Worm (Caenorhabditis elegans) whole organism, L1 larva: ENCODE measurements around the gene cut-4.

Experiments
- C16A3.4 ChIP-seq: fragments of 150-350 bp; optimal IDR thresholded peaks from 2 replicates; lab custom pipeline; 2014; ENCODE audit warnings: missing biosample characterization, missing genetic modification characterization
- F16B12.6 ChIP-seq: fragments of 150-350 bp; optimal IDR thresholded peaks from 2 replicates; lab custom pipeline; 2014; ENCODE audit warnings: missing biosample characterization, missing genetic modification characterization
- aha-1 ChIP-seq: fragments of 150-350 bp; optimal IDR thresholded peaks from 2 replicates; lab custom pipeline; 2014; ENCODE audit warnings: missing biosample characterization, missing genetic modification characterization
- aly-2 ChIP-seq: fragments of 150-350 bp; optimal IDR thresholded peaks from 2 replicates; lab custom pipeline; 2014; ENCODE audit warnings: missing biosample characterization, missing genetic modification characterization
- blmp-1 ChIP-seq: fragments of 150-350 bp; optimal IDR thresholded peaks from 2 replicates; lab custom pipeline; 2014; ENCODE audit warnings: missing biosample characterization, missing genetic modification characterization
- ceh-63 ChIP-seq: fragments of 200-800 bp; sonication (Bioruptor generic); optimal IDR thresholded peaks from 2 replicates; lab custom pipeline; 2018; ENCODE audit warnings: mild to moderate bottlenecking, missing genetic modification characterization, missing compliant biosample characterization
- ceh-8 ChIP-seq: fragments of 200-800 bp; sonication (Bioruptor generic); optimal IDR thresholded peaks from 2 replicates; lab custom pipeline; 2018; ENCODE audit warnings: mild to moderate bottlenecking, missing genetic modification characterization, moderate library complexity, missing compliant biosample characterization
- ceh-82 ChIP-seq, 3 experiments: fragments of 150-350 bp in 1 of 3; sonication (generic microtip) in 2 of 3; optimal IDR thresholded peaks; 2 replicates each; lab custom pipeline; 2014 to 2017; ENCODE audit warnings: missing biosample characterization in 3 of 3, missing genetic modification characterization in 3 of 3
- ceh-90 ChIP-seq: sonication (generic microtip); optimal IDR thresholded peaks from 2 replicates; lab custom pipeline; 2016; ENCODE audit warnings: missing genetic modification characterization, missing compliant biosample characterization
- dsc-1 ChIP-seq: sonication (generic microtip); optimal IDR thresholded peaks from 2 replicates; lab custom pipeline; 2016; ENCODE audit warnings: mild to moderate bottlenecking, missing genetic modification characterization, missing compliant biosample characterization
- egl-13 ChIP-seq: sonication (generic microtip); optimal IDR thresholded peaks from 2 replicates; lab custom pipeline; 2016; ENCODE audit warnings: missing genotype, missing genetic modification reagents, missing genetic modification characterization, missing compliant biosample characterization
- elt-3 ChIP-seq, 6 experiments: fragments of 150-350 bp in 1 of 6; sonication (generic microtip); optimal IDR thresholded peaks; 2 replicates each; lab custom pipeline; 2017 to 2018; ENCODE audit warnings: missing biosample characterization in 6 of 6, missing genetic modification characterization in 6 of 6, inconsistent platforms in 1 of 6
- fkh-10 ChIP-seq: sonication (generic microtip); optimal IDR thresholded peaks from 2 replicates; lab custom pipeline; 2017; ENCODE audit warnings: missing biosample characterization, missing genetic modification reagents, missing genetic modification characterization
- fkh-4 ChIP-seq: sonication (generic microtip); optimal IDR thresholded peaks from 2 replicates; lab custom pipeline; 2016; ENCODE audit warnings: missing compliant biosample characterization, missing genetic modification characterization, borderline replicate concordance
- fkh-8 ChIP-seq: sonication (generic microtip); optimal IDR thresholded peaks from 2 replicates; lab custom pipeline; 2016; ENCODE audit warnings: mild to moderate bottlenecking, missing genetic modification characterization, missing compliant biosample characterization
- fos-1 ChIP-seq: fragments of 150-350 bp; optimal IDR thresholded peaks from 2 replicates; lab custom pipeline; 2014; ENCODE audit warnings: missing biosample characterization, missing genetic modification characterization
- grh-1 ChIP-seq: fragments of 200-800 bp; sonication (Bioruptor generic); IDR thresholded peaks from 2 replicates; pipeline ENCODE4 v1.3.6; 2022; ENCODE audit warnings: missing genetic modification reagents, missing genetic modification characterization, missing compliant biosample characterization
- hlh-17 ChIP-seq: fragments of 200-800 bp; sonication (Bioruptor generic); optimal IDR thresholded peaks from 2 replicates; lab custom pipeline; 2018; ENCODE audit warnings: missing genetic modification characterization, mild to moderate bottlenecking, missing compliant biosample characterization, moderate library complexity, borderline replicate concordance
- hpl-2 ChIP-seq: fragments of 150-350 bp; optimal IDR thresholded peaks from 2 replicates; lab custom pipeline; 2014; ENCODE audit warnings: missing biosample characterization, missing genetic modification reagents, missing genetic modification characterization
- irx-1 ChIP-seq: sonication (generic microtip); optimal IDR thresholded peaks from 2 replicates; lab custom pipeline; 2016; ENCODE audit warnings: missing genetic modification characterization, missing compliant biosample characterization
- jun-1 ChIP-seq: fragments of 150-350 bp; optimal IDR thresholded peaks from 2 replicates; lab custom pipeline; 2014; ENCODE audit warnings: missing biosample characterization, missing genetic modification reagents, missing genetic modification characterization
- lin-13 ChIP-seq: fragments of 150-350 bp; optimal IDR thresholded peaks from 2 replicates; lab custom pipeline; 2014; ENCODE audit warnings: missing biosample characterization, missing genetic modification reagents, missing genetic modification characterization
- lin-14 ChIP-seq: fragments of 200-800 bp; sonication (Bioruptor generic); optimal IDR thresholded peaks from 2 replicates; lab custom pipeline; 2018; ENCODE audit warnings: mild to moderate bottlenecking, missing genetic modification characterization, moderate library complexity, missing compliant biosample characterization
- lin-35 ChIP-seq, 2 experiments: fragments of 150-350 bp; optimal IDR thresholded peaks; 2 replicates each; lab custom pipeline; 2014; ENCODE audit warnings: missing biosample characterization in 2 of 2, missing genetic modification characterization in 2 of 2, missing genetic modification reagents in 2 of 2
- lin-39 ChIP-seq: fragments of 150-350 bp; optimal IDR thresholded peaks from 2 replicates; lab custom pipeline; 2014; ENCODE audit warnings: missing biosample characterization, missing genetic modification reagents, missing genetic modification characterization
- mab-9 ChIP-seq: fragments of 200-800 bp; sonication (Bioruptor generic); IDR thresholded peaks from 2 replicates; pipeline ENCODE4 v1.3.6; 2022; ENCODE audit warnings: missing genetic modification reagents, missing genetic modification characterization, missing compliant biosample characterization
- mdl-1 ChIP-seq, 2 experiments: fragments of 150-350 bp; optimal IDR thresholded peaks; 2 replicates each; lab custom pipeline; 2014 to 2017; ENCODE audit warnings: missing biosample characterization in 2 of 2, missing genetic modification characterization in 2 of 2, inconsistent platforms in 1 of 2
- mef-2 ChIP-seq: fragments of 150-350 bp; optimal IDR thresholded peaks from 2 replicates; lab custom pipeline; 2014; ENCODE audit warnings: missing biosample characterization, missing genetic modification characterization
- mep-1 ChIP-seq: fragments of 150-350 bp; optimal IDR thresholded peaks from 2 replicates; lab custom pipeline; 2014; ENCODE audit warnings: missing biosample characterization, missing genetic modification characterization
- nhr-11 ChIP-seq: fragments of 150-350 bp; optimal IDR thresholded peaks from 2 replicates; lab custom pipeline; 2014; ENCODE audit warnings: missing biosample characterization, missing genetic modification characterization
- nhr-19 ChIP-seq: fragments of 200-800 bp; sonication (Bioruptor generic); conservative IDR thresholded peaks from 2 replicates; pipeline ENCODE4 v1.3.6; 2022; ENCODE audit warnings: missing genetic modification characterization, missing compliant biosample characterization
- nhr-20 ChIP-seq: sonication (generic microtip); optimal IDR thresholded peaks from 2 replicates; lab custom pipeline; 2016; ENCODE audit warnings: mild to moderate bottlenecking, missing genetic modification characterization, missing compliant biosample characterization
- nhr-237 ChIP-seq: fragments of 150-350 bp; optimal IDR thresholded peaks from 2 replicates; lab custom pipeline; 2014; ENCODE audit warnings: missing biosample characterization, missing genetic modification characterization
- nhr-28 ChIP-seq: fragments of 150-350 bp; optimal IDR thresholded peaks from 2 replicates; lab custom pipeline; 2014; ENCODE audit warnings: missing biosample characterization, missing genetic modification characterization
- nhr-84 ChIP-seq: sonication (generic microtip); optimal IDR thresholded peaks from 2 replicates; lab custom pipeline; 2017; ENCODE audit warnings: missing biosample characterization, missing genetic modification characterization
- nhr-85 ChIP-seq: sonication (generic microtip); peaks from one replicate; lab custom pipeline; 2016; ENCODE audit warnings: missing genetic modification characterization, inconsistent platforms, missing compliant biosample characterization
- nhr-90 ChIP-seq: sonication (generic microtip); optimal IDR thresholded peaks from 2 replicates; lab custom pipeline; 2016; ENCODE audit warnings: mild to moderate bottlenecking, missing genetic modification characterization, missing compliant biosample characterization; ENCODE audit not compliant: poor library complexity
- pag-3 ChIP-seq: sonication (generic microtip); optimal IDR thresholded peaks from 2 replicates; lab custom pipeline; 2017; ENCODE audit warnings: missing genetic modification characterization, mild to moderate bottlenecking, missing compliant biosample characterization, antibody characterized with exemption, borderline replicate concordance; ENCODE audit not compliant: insufficient read depth
- pax-3 ChIP-seq: fragments of 200-800 bp; sonication (Bioruptor generic); optimal IDR thresholded peaks from 2 replicates; lab custom pipeline; 2018; ENCODE audit warnings: mild to moderate bottlenecking, missing genetic modification characterization, moderate library complexity, missing compliant biosample characterization
- rnt-1 ChIP-seq: sonication (generic microtip); optimal IDR thresholded peaks from 2 replicates; lab custom pipeline; 2016; ENCODE audit warnings: mild to moderate bottlenecking, missing genetic modification characterization, moderate library complexity, missing compliant biosample characterization
- skn-1 ChIP-seq: fragments of 150-350 bp; optimal IDR thresholded peaks from 2 replicates; lab custom pipeline; 2014; ENCODE audit warnings: missing biosample characterization, missing genetic modification characterization
- sup-37 ChIP-seq: fragments of 200-800 bp; sonication (Bioruptor generic); optimal IDR thresholded peaks from 2 replicates; lab custom pipeline; 2018; ENCODE audit warnings: mild to moderate bottlenecking, missing genetic modification characterization, missing compliant biosample characterization
- swsn-7 ChIP-seq: sonication (generic microtip); optimal IDR thresholded peaks from 2 replicates; lab custom pipeline; 2016; ENCODE audit warnings: missing genetic modification characterization, missing compliant biosample characterization
- tbx-2 ChIP-seq: sonication (generic microtip); optimal IDR thresholded peaks from 2 replicates; lab custom pipeline; 2016; ENCODE audit warnings: missing genetic modification characterization, missing compliant biosample characterization
- tlp-1 ChIP-seq: fragments of 150-350 bp; optimal IDR thresholded peaks from 2 replicates; lab custom pipeline; 2014; ENCODE audit warnings: missing biosample characterization, missing genetic modification characterization
- unc-130 ChIP-seq: fragments of 150-350 bp; optimal IDR thresholded peaks from 2 replicates; lab custom pipeline; 2017; ENCODE audit warnings: missing biosample characterization, missing genetic modification characterization, inconsistent platforms
- unc-30 ChIP-seq: sonication (generic microtip); optimal IDR thresholded peaks from 2 replicates; lab custom pipeline; 2017; ENCODE audit warnings: missing biosample characterization, missing genetic modification characterization
- unc-62 ChIP-seq: fragments of 150-350 bp; optimal IDR thresholded peaks from 2 replicates; lab custom pipeline; 2014; ENCODE audit warnings: missing biosample characterization, missing genetic modification reagents, missing genetic modification characterization
- unc-98 ChIP-seq: fragments of 200-800 bp; sonication (Bioruptor generic); IDR thresholded peaks from 2 replicates; pipeline ENCODE4 v1.3.6; 2022; ENCODE audit warnings: missing genetic modification characterization, missing compliant biosample characterization
- vab-15 ChIP-seq: sonication (generic microtip); optimal IDR thresholded peaks from 2 replicates; lab custom pipeline; 2017; ENCODE audit warnings: missing genotype, mild to moderate bottlenecking, missing genetic modification characterization, missing compliant biosample characterization
- zag-1 ChIP-seq: fragments of 150-350 bp; optimal IDR thresholded peaks from 2 replicates; lab custom pipeline; 2014; ENCODE audit warnings: missing biosample characterization, missing genetic modification characterization
- zip-4 ChIP-seq: fragments of 200-800 bp; sonication (Bioruptor generic); optimal IDR thresholded peaks from 2 replicates; lab custom pipeline; 2018; ENCODE audit warnings: mild to moderate bottlenecking, missing genetic modification characterization, moderate library complexity, missing compliant biosample characterization
- ztf-11 ChIP-seq, 2 experiments: sonication (generic microtip); optimal IDR thresholded peaks; 2 replicates each; lab custom pipeline; 2016 to 2017; ENCODE audit warnings: missing genetic modification characterization in 2 of 2, missing biosample characterization in 1 of 2, missing compliant biosample characterization in 1 of 2
- ztf-4 ChIP-seq: fragments of 150-350 bp; optimal IDR thresholded peaks from 2 replicates; lab custom pipeline; 2014; ENCODE audit warnings: missing biosample characterization, missing genetic modification characterization

cut-4 gene

ce11 chrII:10389038-10389437, 46.9 kb upstream of the cut-4 start (continued):
- TF ChIP-seq sup-37 (GFP tag; lab: Kevin White, UChicago), result no peak
- no peak for TF ChIP-seq nhr-237 (tag; lab: Kevin White, UChicago)
- TF ChIP-seq lin-39, result no peak
- peak; percentile 80 for TF ChIP-seq blmp-1 (tag; lab: Kevin White, UChicago)
- no peak for TF ChIP-seq zag-1 (tag; lab: Kevin White, UChicago)
- TF ChIP-seq ztf-11 (tag; optimal IDR thresholded peaks at IDR 0.05; lab: Kevin White, UChicago), result no peak
- peak; percentile 26 for TF ChIP-seq unc-130 (tag; lab: Kevin White, UChicago)
- TF ChIP-seq elt-3 (tag; optimal IDR thresholded peaks at IDR 0.05; lab: Kevin White, UChicago), result peak; percentile 3 to 84 (median 58)
- TF ChIP-seq nhr-85 (tag; lab: Kevin White, UChicago), result peak; percentile 86
- TF ChIP-seq mdl-1 (tag; optimal IDR thresholded peaks at IDR 0.05; lab: Kevin White, UChicago), result peak in 1 of 2 experiments; percentile 82
- no peak for TF ChIP-seq swsn-7
- TF ChIP-seq nhr-90 (tag; lab: Kevin White, UChicago), result peak; percentile 56
- no peak for TF ChIP-seq hlh-17 (GFP tag; lab: Kevin White, UChicago)
- no peak for TF ChIP-seq ceh-63 (GFP tag; lab: Kevin White, UChicago)
- no peak for TF ChIP-seq pag-3 (tag; lab: Kevin White, UChicago)
- no peak for TF ChIP-seq grh-1 (GFP tag; lab: Robert Waterston, UW)
- no peak for TF ChIP-seq aha-1 (tag; lab: Kevin White, UChicago)
- TF ChIP-seq pax-3 (tag; lab: Kevin White, UChicago), result no peak
- no peak for TF ChIP-seq ztf-4 (tag; lab: Kevin White, UChicago)
- TF ChIP-seq fkh-8, result no peak
- peak; percentile 3 for TF ChIP-seq jun-1 (tag; lab: Kevin White, UChicago)
- TF ChIP-seq mab-9 (GFP tag; lab: Robert Waterston, UW), result no peak
- TF ChIP-seq ceh-82 (tag; optimal IDR thresholded peaks at IDR 0.05; lab: Kevin White, UChicago), result no peak
- TF ChIP-seq F16B12.6 (tag; lab: Kevin White, UChicago), result no peak
- TF ChIP-seq nhr-11, result no peak
- TF ChIP-seq unc-98 (GFP tag; lab: Robert Waterston, UW), result no peak
- TF ChIP-seq unc-30 (tag; lab: Kevin White, UChicago), result no peak
- TF ChIP-seq irx-1 (tag; lab: Kevin White, UChicago), result no peak
- peak; percentile 74 for TF ChIP-seq nhr-20 (tag; lab: Kevin White, UChicago)
- TF ChIP-seq zip-4 (GFP tag; lab: Kevin White, UChicago), result no peak
- TF ChIP-seq dsc-1 (tag; lab: Kevin White, UChicago), result no peak
- no peak for TF ChIP-seq vab-15 (tag; lab: Kevin White, UChicago)
- no peak for TF ChIP-seq aly-2 (tag; lab: Kevin White, UChicago)
- TF ChIP-seq ceh-8 (GFP tag; lab: Kevin White, UChicago), result no peak
- TF ChIP-seq mef-2, result no peak
- TF ChIP-seq nhr-19 (GFP tag; lab: Robert Waterston, UW), result peak; percentile 61
- TF ChIP-seq fkh-4 (tag; lab: Kevin White, UChicago), result no peak
- no peak for TF ChIP-seq fkh-10 (GFP tag; lab: Kevin White, UChicago)
- TF ChIP-seq unc-62 (GFP tag; lab: Kevin White, UChicago), result no peak
- no peak for TF ChIP-seq nhr-84 (tag; lab: Kevin White, UChicago)
- no peak for TF ChIP-seq skn-1 (tag; lab: Kevin White, UChicago)
- TF ChIP-seq lin-13 (GFP tag; lab: Kevin White, UChicago), result no peak
- TF ChIP-seq hpl-2 (GFP tag; lab: Kevin White, UChicago), result no peak
- TF ChIP-seq nhr-28 (tag; lab: Kevin White, UChicago), result no peak
- TF ChIP-seq fos-1 (tag; lab: Kevin White, UChicago), result no peak
- TF ChIP-seq rnt-1 (tag; lab: Kevin White, UChicago), result peak; percentile 35
- peak; percentile 87 for TF ChIP-seq lin-14 (GFP tag; lab: Kevin White, UChicago)
- TF ChIP-seq ceh-90, result no peak
- TF ChIP-seq tlp-1 (tag; lab: Kevin White, UChicago), result no peak
- TF ChIP-seq egl-13 (tag; lab: Kevin White, UChicago), result no peak
- peak; percentile 17 for TF ChIP-seq tbx-2
- peak in 1 of 2 experiments; percentile 80 for TF ChIP-seq lin-35 (GFP tag; optimal IDR thresholded peaks at IDR 0.05; lab: Kevin White, UChicago)
- TF ChIP-seq mep-1 (tag; lab: Kevin White, UChicago), result peak; percentile 64
- no peak for TF ChIP-seq C16A3.4
